Worm (Caenorhabditis elegans): Measurements from ENCODE around the gene chd-3.

The chd-3 gene

DNA sequence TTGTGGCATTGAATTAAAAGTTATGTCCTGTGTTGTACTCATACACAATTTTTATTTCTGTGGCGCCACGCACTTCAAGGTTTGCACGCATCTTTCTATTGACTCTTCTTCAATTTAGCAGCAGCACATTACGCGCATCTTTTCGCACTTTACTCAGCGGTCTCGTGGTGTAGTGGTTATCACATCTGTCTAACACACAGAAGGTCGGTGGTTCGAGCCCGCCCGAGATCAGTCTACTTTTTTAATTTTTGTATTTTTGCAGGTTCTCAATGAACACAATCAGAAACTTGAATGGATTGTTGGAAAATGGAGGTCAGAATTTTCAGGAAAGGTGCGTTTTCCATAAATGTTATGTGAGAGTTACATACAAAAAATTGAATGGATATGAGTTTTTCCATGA lies 8.9 kb downstream of the chd-3 start (continued):
- TF ChIP-seq egl-27 (tag; optimal IDR thresholded peaks at IDR 0.05) (no peak), mab-9 (GFP tag; IDR thresholded peaks at IDR 0.05) (0 out of 2 replicates have a peak, but pooled peaks have one; percentile 28), ets-5 (GFP tag; IDR thresholded peaks at IDR 0.05) (no peak), sptf-1 (tag; optimal IDR thresholded peaks at IDR 0.05) (no peak), ceh-8 (GFP tag; optimal IDR thresholded peaks at IDR 0.05) (peak; percentile 7), F16B12.6 (tag; optimal IDR thresholded peaks at IDR 0.05) (peak; percentile 5), hlh-17 (GFP tag; optimal IDR thresholded peaks at IDR 0.05; ENCODE audit: borderline replicate concordance) (no peak), ces-1 (GFP tag; optimal IDR thresholded peaks at IDR 0.05) (no peak), rnt-1 (tag; optimal IDR thresholded peaks at IDR 0.05) (peak; percentile 71), sup-37 (GFP tag; optimal IDR thresholded peaks at IDR 0.05) (no peak), unc-130 (tag; optimal IDR thresholded peaks at IDR 0.05) (peak; percentile 63), hpl-2 (GFP tag; optimal IDR thresholded peaks at IDR 0.05) (peak; percentile 37), efl-3 (GFP tag; optimal IDR thresholded peaks at IDR 0.05) (no peak), blmp-1 (tag; optimal IDR thresholded peaks at IDR 0.05) (no peak), elt-2 (tag; optimal IDR thresholded peaks at IDR 0.05) (peak; percentile 11), efl-1 (optimal IDR thresholded peaks at IDR 0.05) (peak; percentile 0 to 12), efl-1 (GFP tag; optimal IDR thresholded peaks at IDR 0.05 in 1 of 2) (peak in 1 of 2 experiments; percentile 89), isw-1 (GFP tag; IDR thresholded peaks at IDR 0.05) (no peak), unc-62 (GFP tag; optimal IDR thresholded peaks at IDR 0.05) (no peak), nhr-12 (tag; optimal IDR thresholded peaks at IDR 0.05) (no peak), xbp-1 (tag; optimal IDR thresholded peaks at IDR 0.05) (peak; percentile 48), C04F5.9 (tag; optimal IDR thresholded peaks at IDR 0.05) (no peak), nhr-20 (tag; optimal IDR thresholded peaks at IDR 0.05) (peak; percentile 67), nhr-19 (GFP tag; conservative IDR thresholded peaks at IDR 0.05) (peak; percentile 73), ceh-88 (GFP tag; IDR thresholded peaks at IDR 0.05) (0 out of 2 replicates have a peak, but pooled peaks have one; percentile 39), ztf-11 (tag; optimal IDR thresholded peaks at IDR 0.05) (peak in 1 of 2 experiments; percentile 4), mep-1 (tag; optimal IDR thresholded peaks at IDR 0.05) (no peak), lir-3 (tag; optimal IDR thresholded peaks at IDR 0.05; ENCODE audit: poor library complexity) (peak; percentile 55), fkh-4 (tag; optimal IDR thresholded peaks at IDR 0.05; ENCODE audit: borderline replicate concordance) (peak; percentile 5), alr-1 (tag; optimal IDR thresholded peaks at IDR 0.05; ENCODE audit: borderline replicate concordance) (no peak)

DNA sequence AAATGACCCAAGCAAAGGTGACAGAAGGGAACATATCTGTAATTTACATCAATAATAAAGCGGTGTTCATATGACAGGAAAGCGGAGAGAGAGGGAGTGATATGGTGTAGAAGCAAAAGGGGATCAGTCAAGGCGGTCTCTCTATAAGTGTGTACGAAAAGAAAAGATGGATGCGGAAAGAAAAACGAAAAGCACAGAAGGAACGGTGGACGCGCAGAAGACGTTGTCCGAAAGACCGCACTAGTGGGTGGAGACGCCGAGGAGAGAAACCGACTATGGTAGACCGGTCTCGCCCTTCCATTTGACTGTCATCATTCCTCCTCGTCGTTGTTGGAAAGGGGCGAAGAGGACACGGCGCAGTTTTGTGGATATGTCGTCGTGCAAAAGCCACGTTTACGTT lies 9.4 kb downstream of the chd-3 start, which contains the start of gene C52G5.2:
C52G5.2 (plus strand) TSS at position 301 of the 400 bp plus-strand sequence.
- TF ChIP-seq efl-3 (GFP tag; optimal IDR thresholded peaks at IDR 0.05) (no peak), rnt-1 (tag; optimal IDR thresholded peaks at IDR 0.05) (no peak), nhr-11 (tag; optimal IDR thresholded peaks at IDR 0.05) (no peak), hpl-2 (GFP tag; optimal IDR thresholded peaks at IDR 0.05) (no peak), C16A3.4 (tag; optimal IDR thresholded peaks at IDR 0.05) (no peak), aly-2 (tag; optimal IDR thresholded peaks at IDR 0.05) (no peak), blmp-1 (tag; optimal IDR thresholded peaks at IDR 0.05) (peak; percentile 26)

DNA sequence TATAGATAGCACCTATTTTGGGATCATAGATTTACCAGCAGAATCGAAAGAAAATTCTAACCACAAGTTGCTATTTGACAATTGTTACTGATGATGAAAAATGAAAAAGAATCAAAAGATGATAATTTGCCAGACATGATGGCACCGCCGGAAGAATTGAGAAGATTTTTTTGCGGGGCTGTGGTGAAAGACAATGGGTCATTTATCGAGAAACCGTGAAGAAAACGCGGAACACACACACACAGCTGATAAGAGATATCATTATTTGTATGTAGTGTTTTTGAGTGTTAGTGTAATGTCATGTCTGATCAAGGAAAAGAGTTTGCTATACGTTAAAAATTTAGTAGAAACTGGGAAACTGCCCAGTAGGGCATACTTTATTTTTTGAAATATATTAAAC lies 17.6 kb downstream of the chd-3 start:
- TF ChIP-seq nhr-20 (tag; optimal IDR thresholded peaks at IDR 0.05) (peak; percentile 43), grh-1 (GFP tag; IDR thresholded peaks at IDR 0.05) (no peak), mdl-1 (tag; optimal IDR thresholded peaks at IDR 0.05) (peak in 1 of 2 experiments; percentile 10), lin-35 (GFP tag; optimal IDR thresholded peaks at IDR 0.05) (peak in 1 of 2 experiments; percentile 8), mep-1 (tag; optimal IDR thresholded peaks at IDR 0.05) (no peak), zip-4 (GFP tag; optimal IDR thresholded peaks at IDR 0.05) (no peak), tbx-2 (tag; optimal IDR thresholded peaks at IDR 0.05) (peak; percentile 4), elt-3 (tag; optimal IDR thresholded peaks at IDR 0.05) (peak in 2 of 6 experiments; percentile 14 to 85), nhr-85 (tag) (peak; percentile 64), nhr-71 (tag; optimal IDR thresholded peaks at IDR 0.05) (peak; percentile 23), nhr-77 (tag; optimal IDR thresholded peaks at IDR 0.05) (no peak), lin-14 (GFP tag; optimal IDR thresholded peaks at IDR 0.05) (peak; percentile 66), efl-1 (optimal IDR thresholded peaks at IDR 0.05) (no peak), efl-1 (GFP tag; optimal IDR thresholded peaks at IDR 0.05 in 1 of 2) (peak in 1 of 2 experiments; percentile 67), lin-13 (GFP tag; optimal IDR thresholded peaks at IDR 0.05) (no peak), blmp-1 (tag; optimal IDR thresholded peaks at IDR 0.05) (peak; percentile 81), dpl-1 (GFP tag; optimal IDR thresholded peaks at IDR 0.05) (no peak), pag-3 (tag; optimal IDR thresholded peaks at IDR 0.05; ENCODE audit: borderline replicate concordance, insufficient read depth) (peak; percentile 5), nhr-237 (tag; optimal IDR thresholded peaks at IDR 0.05) (no peak), pax-3 (tag; optimal IDR thresholded peaks at IDR 0.05) (no peak)

All from whole organism, L1 larva.